Fruit fly (Drosophila melanogaster): ENCODE data around the gene et.

- TF ChIP-seq psq (optimal IDR thresholded peaks at IDR 0.05) (no peak), pan (optimal IDR thresholded peaks at IDR 0.05) (no peak), EcR (GFP tag; optimal IDR thresholded peaks at IDR 0.05) (no peak), CG8478 (optimal IDR thresholded peaks at IDR 0.05) (no peak), Dll (optimal IDR thresholded peaks at IDR 0.05) (no peak), usp (GFP tag; optimal IDR thresholded peaks at IDR 0.05) (no peak)
Observed at dm6 chrX:19668405-19668804, 7.3 kb downstream of the et start.
